Worm (Caenorhabditis elegans) whole organism, L2 larva: ENCODE results near the gene F17C8.9.
"Not testable (repeated sequence)": the region's sequence is repeated elsewhere in the genome, so short reads cannot be mapped to it uniquely, and the experiment has no call there.

Experiments
- R02D3.7 ChIP-seq: fragments of 150-350 bp; optimal IDR thresholded peaks from 2 replicates; lab custom pipeline; 2014; ENCODE audit warnings: missing biosample characterization, missing genetic modification characterization
- ama-1 ChIP-seq: fragments of 150-350 bp; optimal IDR thresholded peaks from 2 replicates; lab custom pipeline; 2018; ENCODE audit warnings: inconsistent platforms
- egl-27 ChIP-seq: sonication (generic microtip); optimal IDR thresholded peaks from 3 replicates; lab custom pipeline; 2017; ENCODE audit warnings: missing biosample characterization, missing genetic modification reagents, missing genetic modification characterization
- elt-1 ChIP-seq: fragments of 150-350 bp; optimal IDR thresholded peaks from 2 replicates; lab custom pipeline; 2014; ENCODE audit warnings: missing biosample characterization, missing genetic modification characterization
- lin-39 ChIP-seq: fragments of 150-350 bp; optimal IDR thresholded peaks from 2 replicates; lab custom pipeline; 2014; ENCODE audit warnings: missing biosample characterization, missing genetic modification reagents, missing genetic modification characterization
- snpc-4 ChIP-seq: fragments of 150-350 bp; optimal IDR thresholded peaks from 2 replicates; lab custom pipeline; 2014; ENCODE audit warnings: missing biosample characterization, missing genetic modification characterization
- zag-1 ChIP-seq: fragments of 150-350 bp; optimal IDR thresholded peaks from 2 replicates; lab custom pipeline; 2014; ENCODE audit warnings: missing biosample characterization, missing genetic modification characterization

DNA sequence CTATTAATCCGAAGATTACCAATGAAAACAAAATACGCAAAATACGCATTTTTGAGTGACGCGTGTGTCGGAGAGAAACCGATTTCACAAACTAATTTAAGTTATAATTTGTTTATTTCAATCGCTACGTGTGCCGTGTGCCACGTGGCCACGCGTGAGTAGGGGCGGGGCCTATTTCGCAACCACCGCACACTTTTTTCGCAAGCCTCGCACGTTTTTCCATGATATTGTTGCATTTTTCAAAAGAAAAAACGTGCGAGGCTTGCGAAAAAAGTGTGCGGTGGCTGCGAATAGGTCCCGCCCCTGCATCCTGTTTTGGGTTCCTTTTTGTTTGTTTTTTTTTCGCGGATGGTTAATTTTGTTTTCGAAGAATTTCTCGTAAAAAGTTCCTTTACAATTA, 51.0 kb downstream of the F17C8.9 start, which contains the start of gene enu-3.2:
- TF ChIP-seq lin-39; elt-1; zag-1 (tag; lab: Kevin White, UChicago); egl-27 (tag; lab: Kevin White, UChicago); ama-1 (lab: Kevin White, UChicago); R02D3.7 (tag; lab: Kevin White, UChicago); snpc-4 (tag; lab: Kevin White, UChicago): not testable (repeated sequence)
